Fruit fly (Drosophila melanogaster) whole organism, embryonic: ENCODE results near the gene Cyp4d1.

Experiments used
- Asciz ChIP-seq: fragments of 200-800 bp; sonication (Bioruptor generic); optimal IDR thresholded peaks from 2 replicates; lab custom pipeline; 2017; ENCODE audit warnings: missing biosample characterization, mild to moderate bottlenecking, missing genetic modification characterization, missing genetic modification reagents
- CG10147 ChIP-seq: fragments of 200-800 bp; sonication (Bioruptor generic); optimal IDR thresholded peaks from 2 replicates; lab custom pipeline; 2019; ENCODE audit warnings: missing biosample characterization, mild to moderate bottlenecking, missing genetic modification characterization, moderate library complexity
- CG10267 ChIP-seq: fragments of 200-800 bp; sonication (Bioruptor generic); optimal IDR thresholded peaks from 2 replicates; lab custom pipeline; 2018; ENCODE audit warnings: missing biosample characterization, mild to moderate bottlenecking, missing genetic modification characterization, moderate library complexity
- CG10321 ChIP-seq: fragments of 200-800 bp; sonication (Bioruptor generic); IDR thresholded peaks from 2 replicates; pipeline ENCODE4 v1.3.6; 2022; ENCODE audit warnings: missing biosample characterization, missing genetic modification characterization
- CG10462 ChIP-seq: fragments of 200-800 bp; sonication (Bioruptor generic); optimal IDR thresholded peaks from 2 replicates; lab custom pipeline; 2016; ENCODE audit warnings: missing biosample characterization, missing genetic modification characterization
- CG11093 ChIP-seq: fragments of 200-800 bp; sonication (Bioruptor generic); IDR thresholded peaks from 3 replicates; pipeline ENCODE4 v1.3.6; 2022; ENCODE audit warnings: missing biosample characterization, missing genetic modification characterization
- CG11247 ChIP-seq: fragments of 200-800 bp; sonication (Bioruptor generic); IDR thresholded peaks from 2 replicates; pipeline ENCODE4 v1.3.6; 2022; ENCODE audit warnings: missing biosample characterization, missing genetic modification characterization
- CG11696 ChIP-seq: fragments of 200-800 bp; sonication (Bioruptor generic); IDR thresholded peaks from 2 replicates; pipeline ENCODE4 v1.3.6; 2022; ENCODE audit warnings: missing biosample characterization, missing genetic modification characterization
- CG12155 ChIP-seq: fragments of 200-800 bp; sonication (Bioruptor generic); optimal IDR thresholded peaks from 3 replicates; lab custom pipeline; 2016; ENCODE audit warnings: missing biosample characterization, missing genetic modification characterization
- CG12299 ChIP-seq: fragments of 200-800 bp; sonication (Bioruptor generic); optimal IDR thresholded peaks from 2 replicates; lab custom pipeline; 2018; ENCODE audit warnings: missing biosample characterization, mild to moderate bottlenecking, missing genetic modification characterization
- CG13624 ChIP-seq: fragments of 200-800 bp; sonication (Bioruptor generic); optimal IDR thresholded peaks from 2 replicates; lab custom pipeline; 2016; ENCODE audit warnings: missing biosample characterization, missing genetic modification characterization
- CG14667 ChIP-seq: fragments of 200-800 bp; sonication (Bioruptor generic); IDR thresholded peaks from 2 replicates; pipeline ENCODE4 v1.3.6; 2022; ENCODE audit warnings: missing biosample characterization, missing genetic modification characterization
- CG17361 ChIP-seq: fragments of 200-800 bp; sonication (Bioruptor generic); IDR thresholded peaks from 3 replicates; pipeline ENCODE4 v1.3.6; 2022; ENCODE audit warnings: missing biosample characterization, missing genetic modification characterization
- CG18599 ChIP-seq: fragments of 200-800 bp; sonication (Bioruptor generic); optimal IDR thresholded peaks from 3 replicates; lab custom pipeline; 2017; ENCODE audit warnings: missing biosample characterization, missing genetic modification characterization, mild to moderate bottlenecking, moderate library complexity, missing genetic modification reagents
- CG2116 ChIP-seq: fragments of 200-800 bp; sonication (Bioruptor generic); optimal IDR thresholded peaks from 3 replicates; lab custom pipeline; 2018; ENCODE audit warnings: missing biosample characterization, mild to moderate bottlenecking, missing genetic modification characterization
- CG2712 ChIP-seq: fragments of 200-800 bp; optimal IDR thresholded peaks from 3 replicates; lab custom pipeline; 2019; ENCODE audit warnings: missing biosample characterization, mild to moderate bottlenecking, missing genetic modification characterization, moderate library complexity
- CG3281 ChIP-seq: fragments of 200-800 bp; sonication (Bioruptor generic); optimal IDR thresholded peaks from 3 replicates; lab custom pipeline; 2017; ENCODE audit warnings: missing biosample characterization, mild to moderate bottlenecking, missing genetic modification characterization
- CG5245 ChIP-seq: fragments of 200-800 bp; sonication (Bioruptor generic); optimal IDR thresholded peaks from 3 replicates; lab custom pipeline; 2016; ENCODE audit warnings: missing biosample characterization, missing genetic modification characterization
- CG6654 ChIP-seq: fragments of 200-800 bp; sonication (Bioruptor generic); optimal IDR thresholded peaks from 2 replicates; lab custom pipeline; 2017; ENCODE audit warnings: missing biosample characterization, mild to moderate bottlenecking, missing genetic modification characterization
- CG7357 ChIP-seq: fragments of 200-800 bp; sonication (Bioruptor generic); IDR thresholded peaks from 3 replicates; pipeline ENCODE4 v1.3.6; 2022; ENCODE audit warnings: missing biosample characterization, missing genetic modification characterization
- CG7839 ChIP-seq: fragments of 200-800 bp; sonication (Bioruptor generic); optimal IDR thresholded peaks from 3 replicates; lab custom pipeline; 2018; ENCODE audit warnings: missing biosample characterization, mild to moderate bottlenecking, missing genetic modification characterization, moderate library complexity
- CTCF ChIP-seq: fragments of 200-800 bp; sonication (Bioruptor generic); optimal IDR thresholded peaks from 2 replicates; lab custom pipeline; 2017; ENCODE audit warnings: missing biosample characterization, mild to moderate bottlenecking, missing genetic modification characterization, moderate library complexity
- Camta ChIP-seq: fragments of 200-800 bp; sonication (Bioruptor generic); optimal IDR thresholded peaks from 2 replicates; lab custom pipeline; 2016; ENCODE audit warnings: missing biosample characterization, missing genetic modification characterization
- Chrac-16 ChIP-seq: fragments of 200-800 bp; sonication (Bioruptor generic); optimal IDR thresholded peaks from 3 replicates; lab custom pipeline; 2016; ENCODE audit warnings: missing biosample characterization, missing genetic modification characterization
- D19A ChIP-seq: fragments of 200-800 bp; optimal IDR thresholded peaks from 3 replicates; lab custom pipeline; 2019; ENCODE audit warnings: missing biosample characterization, mild to moderate bottlenecking, missing genetic modification characterization, moderate library complexity
- Dad ChIP-seq: fragments of 200-800 bp; sonication (Bioruptor generic); optimal IDR thresholded peaks from 3 replicates; lab custom pipeline; 2016; ENCODE audit warnings: missing biosample characterization, missing genetic modification characterization
- Dref ChIP-seq: fragments of 200-800 bp; sonication (Bioruptor generic); IDR thresholded peaks from 2 replicates; pipeline ENCODE4 v1.3.6; 2022; ENCODE audit warnings: missing biosample characterization, missing genetic modification characterization
- HLHmδ ChIP-seq: fragments of 200-800 bp; sonication (Bioruptor generic); optimal IDR thresholded peaks from 2 replicates; lab custom pipeline; 2018; ENCODE audit warnings: missing biosample characterization, mild to moderate bottlenecking, missing genetic modification characterization, moderate library complexity
- Hmx ChIP-seq: fragments of 200-800 bp; sonication (Bioruptor generic); optimal IDR thresholded peaks from 2 replicates; lab custom pipeline; 2016; ENCODE audit warnings: missing biosample characterization, missing genetic modification characterization
- Hsf ChIP-seq: fragments of 200-800 bp; sonication (Bioruptor generic); optimal IDR thresholded peaks from 3 replicates; lab custom pipeline; 2016; ENCODE audit warnings: missing biosample characterization, missing genetic modification characterization
- Med ChIP-seq: fragments of 200-800 bp; sonication (Bioruptor generic); peaks from one replicate; lab custom pipeline; 2016; ENCODE audit warnings: missing biosample characterization, missing genetic modification characterization, mild to moderate bottlenecking, inconsistent platforms, moderate library complexity
- Neu2 ChIP-seq: fragments of 200-800 bp; sonication (Bioruptor generic); optimal IDR thresholded peaks from 3 replicates; lab custom pipeline; 2016; ENCODE audit warnings: missing biosample characterization, missing genetic modification characterization, borderline replicate concordance
- Nf-YA ChIP-seq: fragments of 200-800 bp; sonication (Bioruptor generic); IDR thresholded peaks from 2 replicates; pipeline ENCODE4 v1.3.6; 2022; ENCODE audit warnings: missing biosample characterization, missing genetic modification characterization
- Sin3A ChIP-seq: fragments of >200 bp; optimal IDR thresholded peaks from 2 replicates; lab custom pipeline; 2018
- ab ChIP-seq: fragments of 200-800 bp; sonication (Bioruptor generic); optimal IDR thresholded peaks from 2 replicates; lab custom pipeline; 2016; ENCODE audit warnings: missing biosample characterization, missing genetic modification characterization
- abd-A ChIP-seq: fragments of 200-800 bp; sonication (Bioruptor generic); optimal IDR thresholded peaks from 3 replicates; lab custom pipeline; 2019; ENCODE audit warnings: missing biosample characterization, mild to moderate bottlenecking, missing genetic modification characterization, moderate library complexity
- ewg ChIP-seq: fragments of 200-800 bp; sonication (Bioruptor generic); optimal IDR thresholded peaks from 3 replicates; lab custom pipeline; 2017; ENCODE audit warnings: mild to moderate bottlenecking, missing biosample characterization, missing genetic modification reagents, missing genetic modification characterization
- grn ChIP-seq: fragments of 200-800 bp; sonication (Bioruptor generic); optimal IDR thresholded peaks from 3 replicates; lab custom pipeline; 2017; ENCODE audit warnings: missing biosample characterization, missing genetic modification characterization
- hth ChIP-seq: fragments of >200 bp; optimal IDR thresholded peaks from 2 replicates; lab custom pipeline; 2017; ENCODE audit warnings: inconsistent platforms
- jing ChIP-seq: fragments of 200-800 bp; sonication (Bioruptor generic); optimal IDR thresholded peaks from 2 replicates; lab custom pipeline; 2018; ENCODE audit warnings: missing biosample characterization, mild to moderate bottlenecking, missing genetic modification characterization
- mld ChIP-seq: fragments of 200-800 bp; sonication (Bioruptor generic); IDR thresholded peaks from 3 replicates; pipeline ENCODE4 v1.3.6; 2022; ENCODE audit warnings: missing biosample characterization, missing genetic modification characterization; ENCODE audit not compliant: partially characterized antibody
- nerfin-2 ChIP-seq: fragments of 200-800 bp; sonication (Bioruptor generic); IDR thresholded peaks from 2 replicates; pipeline ENCODE4 v1.3.6; 2022; ENCODE audit warnings: missing biosample characterization, missing genetic modification characterization; ENCODE audit not compliant: partially characterized antibody
- otp ChIP-seq: fragments of 200-800 bp; sonication (Bioruptor generic); IDR thresholded peaks from 3 replicates; pipeline ENCODE4, ENCODE4 v1.3.6; 2022; ENCODE audit warnings: missing biosample characterization, missing genetic modification characterization
- pho ChIP-seq: fragments of 200-800 bp; sonication (Bioruptor generic); optimal IDR thresholded peaks from 2 replicates; lab custom pipeline; 2016; ENCODE audit warnings: missing biosample characterization, missing genetic modification characterization
- row ChIP-seq: fragments of 200-800 bp; sonication (Bioruptor generic); IDR thresholded peaks from 3 replicates; pipeline ENCODE4 v1.3.6; 2022; ENCODE audit warnings: missing biosample characterization, missing genetic modification characterization
- seq ChIP-seq: fragments of 200-800 bp; sonication (Bioruptor generic); IDR thresholded peaks from 2 replicates; pipeline ENCODE4 v1.3.6; 2022; ENCODE audit warnings: missing biosample characterization, missing genetic modification characterization
- slou ChIP-seq: fragments of 200-800 bp; sonication (Bioruptor generic); optimal IDR thresholded peaks from 3 replicates; lab custom pipeline; 2016; ENCODE audit warnings: missing biosample characterization, missing genetic modification characterization
- ssp ChIP-seq: fragments of 200-800 bp; sonication (Bioruptor generic); IDR thresholded peaks from 2 replicates; pipeline ENCODE4 v1.3.6; 2022; ENCODE audit warnings: missing biosample characterization, missing genetic modification characterization
- sug ChIP-seq: fragments of 200-800 bp; optimal IDR thresholded peaks from 2 replicates; lab custom pipeline; 2019; ENCODE audit warnings: missing biosample characterization, mild to moderate bottlenecking, missing genetic modification characterization, moderate library complexity
- tgo ChIP-seq: fragments of 200-800 bp; sonication (Bioruptor generic); IDR thresholded peaks from 3 replicates; pipeline ENCODE4 v1.3.6; 2022; ENCODE audit warnings: missing biosample characterization, missing genetic modification characterization
- wek ChIP-seq: fragments of 200-800 bp; sonication (Bioruptor generic); optimal IDR thresholded peaks from 3 replicates; lab custom pipeline; 2018; ENCODE audit warnings: missing biosample characterization, mild to moderate bottlenecking, missing genetic modification characterization, moderate library complexity

Gene Cyp4d1

dm6 chrX:2137587-2138341 is 24.2 kb downstream of the Cyp4d1 start (continued):
- peak; percentile 99 for TF ChIP-seq tgo (GFP tag; lab: Robert Waterston, UW)
- TF ChIP-seq CG12155, result peak; percentile 97
- peak; percentile 53 for TF ChIP-seq Neu2 (GFP tag; lab: Kevin White, UChicago)
- TF ChIP-seq CG3281 (GFP tag; lab: Kevin White, UChicago), result peak; percentile 99
- peak; percentile 99 for TF ChIP-seq CG10147
- peak; percentile 42 for TF ChIP-seq Dref (GFP tag; lab: Robert Waterston, UW)
- peak; percentile 96 for TF ChIP-seq ewg (GFP tag; lab: Kevin White, UChicago)
- peak; percentile 99 for TF ChIP-seq CG7839 (tag; lab: Kevin White, UChicago)
- peak; percentile 91 for TF ChIP-seq Hmx (GFP tag; lab: Kevin White, UChicago)
- peak; percentile 69 for TF ChIP-seq CG13624
- peak; percentile 98 for TF ChIP-seq Hsf (GFP tag; lab: Kevin White, UChicago)
- TF ChIP-seq Asciz (GFP tag; lab: Kevin White, UChicago), result peak; percentile 99
- peak; percentile 100 for TF ChIP-seq CG2712
- peak; percentile 95 for TF ChIP-seq CG6654 (GFP tag; lab: Kevin White, UChicago)
- TF ChIP-seq CTCF, result peak; percentile 79
- peak; percentile 99 for TF ChIP-seq CG12299
- peak; percentile 84 for TF ChIP-seq grn
- TF ChIP-seq abd-A (tag; lab: Kevin White, UChicago), result peak; percentile 76
- peak; percentile 98 for TF ChIP-seq Med
- peak; percentile 97 for TF ChIP-seq Nf-YA
- peak; percentile 95 for TF ChIP-seq CG11696 (GFP tag; lab: Robert Waterston, UW)
- TF ChIP-seq CG5245 (GFP tag; lab: Kevin White, UChicago), result peak; percentile 97
- peak; percentile 93 for TF ChIP-seq ssp (GFP tag; lab: Robert Waterston, UW)
- TF ChIP-seq jing (GFP tag; lab: Kevin White, UChicago), result peak; percentile 98
- TF ChIP-seq HLHmδ, result no peak
- TF ChIP-seq CG7357 (GFP tag; lab: Robert Waterston, UW), result peak; percentile 96
- no peak for TF ChIP-seq Sin3A (lab: Kevin White, UChicago)
- peak; percentile 96 for TF ChIP-seq Camta
- peak; percentile 98 for TF ChIP-seq Chrac-16 (GFP tag; lab: Kevin White, UChicago)
- TF ChIP-seq ab (GFP tag; lab: Kevin White, UChicago), result peak; percentile 20
- TF ChIP-seq slou (GFP tag; lab: Kevin White, UChicago), result peak; percentile 98
- peak; percentile 99 for TF ChIP-seq row (GFP tag; lab: Robert Waterston, UW)
- peak; percentile 97 for TF ChIP-seq otp (GFP tag; lab: Robert Waterston, UW)
- TF ChIP-seq CG11093, result peak; percentile 99
- TF ChIP-seq Dad, result peak; percentile 93
- peak; percentile 98 for TF ChIP-seq sug
- peak; percentile 99 for TF ChIP-seq seq
- TF ChIP-seq CG10267 (tag; lab: Kevin White, UChicago), result peak; percentile 97
- TF ChIP-seq CG10321, result peak; percentile 80
- TF ChIP-seq CG18599 (GFP tag; lab: Kevin White, UChicago), result peak; percentile 100
- TF ChIP-seq mld (GFP tag; lab: Robert Waterston, UW), result no peak
- TF ChIP-seq nerfin-2, result peak; percentile 90
- TF ChIP-seq hth (lab: Kevin White, UChicago), result no peak
- TF ChIP-seq wek (GFP tag; lab: Kevin White, UChicago), result peak; percentile 93
- peak; percentile 96 for TF ChIP-seq pho (GFP tag; lab: Kevin White, UChicago)
- TF ChIP-seq CG2116, result peak; percentile 85
- peak; percentile 96 for TF ChIP-seq CG17361 (GFP tag; lab: Robert Waterston, UW)
- peak; percentile 97 for TF ChIP-seq CG10462 (GFP tag; lab: Kevin White, UChicago)
- TF ChIP-seq CG14667 (GFP tag; lab: Robert Waterston, UW), result peak; percentile 98
- peak; percentile 98 for TF ChIP-seq D19A (tag; lab: Kevin White, UChicago)
- peak; percentile 98 for TF ChIP-seq CG11247 (GFP tag; lab: Robert Waterston, UW)
